Fruit fly (Drosophila melanogaster) whole organism, embryonic: Measurements from ENCODE around the gene Ac76E.

Experiments
- Aef1 ChIP-seq: fragments of 200-800 bp; sonication (Bioruptor generic); IDR thresholded peaks from 3 replicates; pipeline ENCODE4 v1.3.6; 2022; ENCODE audit warnings: missing biosample characterization, missing genetic modification characterization
- Atf6 ChIP-seq: fragments of 200-800 bp; sonication (Bioruptor generic); IDR thresholded peaks from 2 replicates; pipeline ENCODE4 v1.3.6; 2022; ENCODE audit warnings: missing biosample characterization, missing genetic modification characterization
- CG10209 ChIP-seq: fragments of 200-800 bp; sonication (Bioruptor generic); optimal IDR thresholded peaks from 3 replicates; lab custom pipeline; 2017; ENCODE audit warnings: missing biosample characterization, mild to moderate bottlenecking, missing genetic modification characterization, missing genetic modification reagents
- CG10979 ChIP-seq: fragments of 200-800 bp; sonication (Bioruptor generic); optimal IDR thresholded peaks from 2 replicates; lab custom pipeline; 2018; ENCODE audit warnings: missing biosample characterization, mild to moderate bottlenecking, missing genetic modification characterization, moderate library complexity
- CG11504 ChIP-seq: fragments of 200-800 bp; sonication (Bioruptor generic); optimal IDR thresholded peaks from 3 replicates; lab custom pipeline; 2019; ENCODE audit warnings: missing biosample characterization, mild to moderate bottlenecking, missing genetic modification characterization, moderate library complexity
- CG12155 ChIP-seq: fragments of 200-800 bp; sonication (Bioruptor generic); optimal IDR thresholded peaks from 3 replicates; lab custom pipeline; 2016; ENCODE audit warnings: missing biosample characterization, missing genetic modification characterization
- CG12391 ChIP-seq: fragments of 200-800 bp; sonication (Bioruptor generic); optimal IDR thresholded peaks from 3 replicates; lab custom pipeline; 2018; ENCODE audit warnings: missing biosample characterization, mild to moderate bottlenecking, missing genetic modification characterization, moderate library complexity
- CG12744 ChIP-seq: fragments of 200-800 bp; sonication (Bioruptor generic); optimal IDR thresholded peaks from 2 replicates; lab custom pipeline; 2016; ENCODE audit warnings: missing biosample characterization, missing genetic modification characterization
- CG13287 ChIP-seq: fragments of 200-800 bp; sonication (Bioruptor generic); IDR thresholded peaks from 2 replicates; pipeline ENCODE4 v1.3.6; 2022; ENCODE audit warnings: missing biosample characterization, missing genetic modification characterization; ENCODE audit not compliant: partially characterized antibody
- CG15269 ChIP-seq: fragments of 200-800 bp; sonication (Bioruptor generic); optimal IDR thresholded peaks from 2 replicates; lab custom pipeline; 2018; ENCODE audit warnings: missing biosample characterization, mild to moderate bottlenecking, missing genetic modification characterization, moderate library complexity
- CG15514 ChIP-seq: fragments of 200-800 bp; sonication (Bioruptor generic); optimal IDR thresholded peaks from 3 replicates; lab custom pipeline; 2017; ENCODE audit warnings: missing biosample characterization, missing genetic modification characterization, mild to moderate bottlenecking, moderate library complexity, missing genetic modification reagents
- CG18262 ChIP-seq: fragments of 200-800 bp; optimal IDR thresholded peaks from 3 replicates; lab custom pipeline; 2019; ENCODE audit warnings: missing biosample characterization, mild to moderate bottlenecking, missing genetic modification characterization, moderate library complexity
- CG18599 ChIP-seq: fragments of 200-800 bp; sonication (Bioruptor generic); optimal IDR thresholded peaks from 3 replicates; lab custom pipeline; 2017; ENCODE audit warnings: missing biosample characterization, missing genetic modification characterization, mild to moderate bottlenecking, moderate library complexity, missing genetic modification reagents
- CG30403 ChIP-seq: fragments of 200-800 bp; sonication (Bioruptor generic); optimal IDR thresholded peaks from 3 replicates; lab custom pipeline; 2016; ENCODE audit warnings: missing biosample characterization, missing genetic modification characterization
- CG31365 ChIP-seq: fragments of 200-800 bp; sonication (Bioruptor generic); optimal IDR thresholded peaks from 2 replicates; lab custom pipeline; 2018; ENCODE audit warnings: missing biosample characterization, mild to moderate bottlenecking, missing genetic modification characterization
- CG3847 ChIP-seq: fragments of 200-800 bp; sonication (Bioruptor generic); IDR thresholded peaks from 2 replicates; pipeline ENCODE4 v1.3.6; 2022; ENCODE audit warnings: missing biosample characterization, missing genetic modification characterization
- CG4404 ChIP-seq: fragments of 200-800 bp; sonication (Bioruptor generic); IDR thresholded peaks from 2 replicates; pipeline ENCODE4 v1.3.6; 2022; ENCODE audit warnings: missing biosample characterization, missing genetic modification characterization
- CG6272 ChIP-seq: fragments of 200-800 bp; sonication (Bioruptor generic); IDR thresholded peaks from 2 replicates; pipeline ENCODE4 v1.3.6; 2022; ENCODE audit warnings: missing biosample characterization, missing genetic modification characterization
- CG6813 ChIP-seq: fragments of 200-800 bp; sonication (Bioruptor generic); optimal IDR thresholded peaks from 2 replicates; lab custom pipeline; 2017; ENCODE audit warnings: missing biosample characterization, missing genetic modification characterization, mild to moderate bottlenecking, moderate library complexity, missing genetic modification reagents
- CG7372 ChIP-seq: fragments of 200-800 bp; sonication (Bioruptor generic); IDR thresholded peaks from 2 replicates; pipeline ENCODE4 v1.3.6; 2022; ENCODE audit warnings: missing biosample characterization, missing genetic modification characterization
- CG9215 ChIP-seq: fragments of 200-800 bp; sonication (Bioruptor generic); IDR thresholded peaks from 2 replicates; pipeline ENCODE4 v1.3.6; 2022; ENCODE audit warnings: missing biosample characterization, missing genetic modification characterization
- D19B ChIP-seq: fragments of 200-800 bp; sonication (Bioruptor generic); optimal IDR thresholded peaks from 2 replicates; lab custom pipeline; 2017; ENCODE audit warnings: missing biosample characterization, mild to moderate bottlenecking, missing genetic modification characterization
- Deaf1 ChIP-seq: fragments of 200-800 bp; optimal IDR thresholded peaks from 3 replicates; lab custom pipeline; 2019; ENCODE audit warnings: missing biosample characterization, mild to moderate bottlenecking, missing genetic modification characterization, moderate library complexity
- Drgx ChIP-seq: fragments of 200-800 bp; sonication (Bioruptor generic); IDR thresholded peaks from 2 replicates; pipeline ENCODE4 v1.3.6; 2022; ENCODE audit warnings: missing biosample characterization, missing genetic modification characterization
- Fer3 ChIP-seq: fragments of 200-800 bp; sonication (Bioruptor generic); optimal IDR thresholded peaks from 2 replicates; lab custom pipeline; 2018; ENCODE audit warnings: missing biosample characterization, mild to moderate bottlenecking, missing genetic modification characterization, moderate library complexity
- Gug ChIP-seq: fragments of 200-800 bp; sonication (Bioruptor generic); IDR thresholded peaks from 4 replicates; pipeline ENCODE4 v1.3.6; 2022; ENCODE audit warnings: missing biosample characterization, missing genetic modification characterization
- Hand ChIP-seq: fragments of 200-800 bp; sonication (Bioruptor generic); optimal IDR thresholded peaks from 2 replicates; lab custom pipeline; 2017; ENCODE audit warnings: mild to moderate bottlenecking, missing biosample characterization, missing genetic modification reagents, missing genetic modification characterization
- Hmx ChIP-seq: fragments of 200-800 bp; sonication (Bioruptor generic); optimal IDR thresholded peaks from 2 replicates; lab custom pipeline; 2016; ENCODE audit warnings: missing biosample characterization, missing genetic modification characterization
- Hr39 ChIP-seq: fragments of >200 bp; optimal IDR thresholded peaks from 2 replicates; lab custom pipeline; 2017
- Hr51 ChIP-seq, 2 experiments: fragments of 200-800 bp; sonication (Bioruptor generic); optimal IDR thresholded peaks; 2 replicates in 1 of 2; 3 replicates in 1 of 2; lab custom pipeline; 2016 to 2018; ENCODE audit warnings: missing biosample characterization in 2 of 2, missing genetic modification characterization in 2 of 2, mild to moderate bottlenecking in 1 of 2, moderate library complexity in 1 of 2
- Mrtf ChIP-seq: fragments of 200-800 bp; sonication (Bioruptor generic); IDR thresholded peaks from 3 replicates; pipeline ENCODE4 v1.3.6; 2022; ENCODE audit warnings: missing biosample characterization, missing genetic modification characterization
- Neu2 ChIP-seq: fragments of 200-800 bp; sonication (Bioruptor generic); optimal IDR thresholded peaks from 3 replicates; lab custom pipeline; 2016; ENCODE audit warnings: missing biosample characterization, missing genetic modification characterization, borderline replicate concordance
- Nf-YB ChIP-seq: fragments of 200-800 bp; sonication (Bioruptor generic); optimal IDR thresholded peaks from 3 replicates; lab custom pipeline; 2019; ENCODE audit warnings: missing biosample characterization, mild to moderate bottlenecking, missing genetic modification characterization, moderate library complexity
- Rfx ChIP-seq: fragments of 200-800 bp; sonication (Bioruptor generic); IDR thresholded peaks from 2 replicates; pipeline ENCODE4 v1.3.6; 2022; ENCODE audit warnings: missing biosample characterization, missing genetic modification characterization
- Sox100B ChIP-seq: fragments of 200-800 bp; sonication (Bioruptor generic); optimal IDR thresholded peaks from 3 replicates; lab custom pipeline; 2018; ENCODE audit warnings: missing biosample characterization, mild to moderate bottlenecking, missing genetic modification characterization
- ash1 ChIP-seq: fragments of 200-800 bp; sonication (Bioruptor generic); optimal IDR thresholded peaks from 2 replicates; lab custom pipeline; 2018; ENCODE audit warnings: missing biosample characterization, mild to moderate bottlenecking, missing genetic modification characterization
- cas ChIP-seq: fragments of 200-800 bp; sonication (Bioruptor generic); IDR thresholded peaks from 2 replicates; pipeline ENCODE4 v1.3.6; 2022; ENCODE audit warnings: missing biosample characterization, missing genetic modification characterization
- crp ChIP-seq, 2 experiments: fragments of 200-800 bp; sonication (Bioruptor generic); optimal IDR thresholded peaks; 2 replicates in 1 of 2; 3 replicates in 1 of 2; lab custom pipeline; 2017; ENCODE audit warnings: missing biosample characterization in 2 of 2, missing genetic modification characterization in 2 of 2, mild to moderate bottlenecking in 1 of 2, moderate library complexity in 1 of 2
- da ChIP-seq: fragments of 200-800 bp; sonication (Bioruptor generic); optimal IDR thresholded peaks from 2 replicates; lab custom pipeline; 2016; ENCODE audit warnings: missing biosample characterization, missing genetic modification characterization
- esg ChIP-seq: fragments of 200-800 bp; sonication (Bioruptor generic); conservative IDR thresholded peaks from 2 replicates; pipeline ENCODE4 v1.3.6; 2022; ENCODE audit warnings: missing biosample characterization, missing genetic modification characterization
- gce ChIP-seq: fragments of 200-800 bp; sonication (Bioruptor generic); IDR thresholded peaks from 3 replicates; pipeline ENCODE4 v1.3.6; 2022; ENCODE audit warnings: missing biosample characterization, missing genetic modification characterization
- hb ChIP-seq: fragments of 200-800 bp; sonication (Bioruptor generic); IDR thresholded peaks from 3 replicates; pipeline ENCODE4 v1.3.6; 2022; ENCODE audit warnings: missing biosample characterization, missing genetic modification characterization; ENCODE audit not compliant: partially characterized antibody
- ken ChIP-seq: fragments of 200-800 bp; sonication (Bioruptor generic); IDR thresholded peaks from 3 replicates; pipeline ENCODE4 v1.3.6; 2022; ENCODE audit warnings: missing biosample characterization, missing genetic modification characterization
- lab ChIP-seq: fragments of 200-800 bp; sonication (Bioruptor generic); optimal IDR thresholded peaks from 3 replicates; lab custom pipeline; 2017; ENCODE audit warnings: missing biosample characterization, missing genetic modification characterization, mild to moderate bottlenecking, moderate library complexity, missing genetic modification reagents
- nau ChIP-seq: fragments of 200-800 bp; sonication (Bioruptor generic); optimal IDR thresholded peaks from 3 replicates; lab custom pipeline; 2017; ENCODE audit warnings: missing biosample characterization, mild to moderate bottlenecking, missing genetic modification characterization, missing genetic modification reagents
- p53 ChIP-seq: fragments of 200-800 bp; sonication (Bioruptor generic); optimal IDR thresholded peaks from 2 replicates; lab custom pipeline; 2016; ENCODE audit warnings: missing biosample characterization, missing genetic modification characterization
- pho ChIP-seq: fragments of 200-800 bp; sonication (Bioruptor generic); optimal IDR thresholded peaks from 2 replicates; lab custom pipeline; 2016; ENCODE audit warnings: missing biosample characterization, missing genetic modification characterization
- phol ChIP-seq: fragments of 200-800 bp; sonication (Bioruptor generic); optimal IDR thresholded peaks from 3 replicates; lab custom pipeline; 2018; ENCODE audit warnings: missing biosample characterization, mild to moderate bottlenecking, missing genetic modification characterization, moderate library complexity
- sens ChIP-seq: fragments of 200-800 bp; sonication (Bioruptor generic); peaks from one replicate; lab custom pipeline; 2016; ENCODE audit warnings: missing biosample characterization, missing genetic modification characterization
- zfh2 ChIP-seq: fragments of 200-800 bp; sonication (Bioruptor generic); optimal IDR thresholded peaks from 2 replicates; lab custom pipeline; 2016; ENCODE audit warnings: missing biosample characterization, missing genetic modification characterization

Gene Ac76E

dm6 chr3L:19929051-19929718, 9.9 kb upstream of the Ac76E start (continued):
- peak; percentile 3 for TF ChIP-seq Sox100B
- TF ChIP-seq CG4404 (GFP tag; lab: Robert Waterston, UW), result no peak
- TF ChIP-seq CG12744 (GFP tag; lab: Kevin White, UChicago), result no peak
- no peak for TF ChIP-seq nau
- no peak for TF ChIP-seq gce (GFP tag; lab: Robert Waterston, UW)
- TF ChIP-seq Gug (GFP tag; lab: Robert Waterston, UW), result no peak
- TF ChIP-seq CG6272 (GFP tag; lab: Robert Waterston, UW), result no peak
- no peak for TF ChIP-seq CG9215 (GFP tag; lab: Robert Waterston, UW)
- no peak for TF ChIP-seq pho (GFP tag; lab: Kevin White, UChicago)
- TF ChIP-seq Rfx (GFP tag; lab: Robert Waterston, UW), result 0 out of 2 replicates have a peak, but pooled peaks have one; percentile 7
- no peak for TF ChIP-seq phol (tag; lab: Kevin White, UChicago)
- TF ChIP-seq Hr51 (GFP tag; optimal IDR thresholded peaks at IDR 0.05; lab: Kevin White, UChicago), result peak in 1 of 2 experiments; percentile 43
- no peak for TF ChIP-seq CG10979 (tag; lab: Kevin White, UChicago)
- TF ChIP-seq Atf6 (GFP tag; lab: Robert Waterston, UW), result 0 out of 2 replicates have a peak, but pooled peaks have one; percentile 15
- TF ChIP-seq CG7372, result no peak
- no peak for TF ChIP-seq Mrtf (GFP tag; lab: Robert Waterston, UW)
- TF ChIP-seq ash1, result no peak
- TF ChIP-seq Neu2 (GFP tag; lab: Kevin White, UChicago), result no peak
- TF ChIP-seq Drgx (GFP tag; lab: Robert Waterston, UW), result peak; percentile 45; the same call in 1 of the 2 replicates
- no peak for TF ChIP-seq D19B (GFP tag; lab: Kevin White, UChicago)
- TF ChIP-seq Deaf1 (tag; lab: Kevin White, UChicago), result peak; percentile 65
- peak; percentile 44 for TF ChIP-seq CG15269
- no peak for TF ChIP-seq da
- no peak for TF ChIP-seq crp (GFP tag; optimal IDR thresholded peaks at IDR 0.05; lab: Kevin White, UChicago)
- TF ChIP-seq CG18262, result peak; percentile 10
- no peak for TF ChIP-seq p53 (GFP tag; lab: Kevin White, UChicago)
- peak; percentile 47 for TF ChIP-seq Fer3 (tag; lab: Kevin White, UChicago)
- peak; percentile 13 for TF ChIP-seq CG6813 (GFP tag; lab: Kevin White, UChicago)
- TF ChIP-seq CG13287, result no peak
- no peak for TF ChIP-seq CG3847 (GFP tag; lab: Robert Waterston, UW)
- TF ChIP-seq CG10209 (GFP tag; lab: Kevin White, UChicago), result peak; percentile 40
- no peak for TF ChIP-seq Hr39 (lab: Kevin White, UChicago)
- TF ChIP-seq CG18599 (GFP tag; lab: Kevin White, UChicago), result peak; percentile 20
- no peak for TF ChIP-seq esg (GFP tag; lab: Robert Waterston, UW)
- no peak for TF ChIP-seq cas (GFP tag; lab: Robert Waterston, UW)
- no peak for TF ChIP-seq CG12155
- TF ChIP-seq Nf-YB, result no peak
- no peak for TF ChIP-seq hb
- TF ChIP-seq sens (GFP tag; lab: Kevin White, UChicago), result peak; percentile 84
- no peak for TF ChIP-seq ken
- no peak for TF ChIP-seq Aef1 (GFP tag; lab: Robert Waterston, UW)
- peak; percentile 17 for TF ChIP-seq zfh2 (GFP tag; lab: Kevin White, UChicago)
- peak; percentile 40 for TF ChIP-seq CG30403
- peak; percentile 35 for TF ChIP-seq CG11504 (tag; lab: Kevin White, UChicago)
- TF ChIP-seq Hmx (GFP tag; lab: Kevin White, UChicago), result no peak
- peak; percentile 11 for TF ChIP-seq lab (GFP tag; lab: Kevin White, UChicago)
- no peak for TF ChIP-seq CG31365 (tag; lab: Kevin White, UChicago)
- peak; percentile 7 for TF ChIP-seq CG15514
- peak; percentile 47 for TF ChIP-seq CG12391 (tag; lab: Kevin White, UChicago)
- TF ChIP-seq Hand (GFP tag; lab: Kevin White, UChicago), result no peak
